Fruit fly (Drosophila melanogaster) whole organism: ENCODE data around the gene CG9737.
A peak's percentile ranks its signal among the peaks of the same experiment; 100 is the strongest.

ENCODE experiments used
- CG8478 ChIP-seq: fragments of >200 bp; optimal IDR thresholded peaks from 2 replicates; lab custom pipeline; 2018; ENCODE audit warnings: inconsistent platforms
- Dll ChIP-seq: fragments of >200 bp; optimal IDR thresholded peaks from 2 replicates; lab custom pipeline; 2017
- EcR ChIP-seq, 2 experiments: fragments of >200 bp; optimal IDR thresholded peaks; 2 replicates each; lab custom pipeline; 2017; ENCODE audit warnings: missing biosample characterization in 2 of 2, missing genetic modification characterization in 2 of 2, missing genetic modification reagents in 2 of 2
- pan ChIP-seq: fragments of >200 bp; optimal IDR thresholded peaks from 2 replicates; lab custom pipeline; 2017
- psq ChIP-seq: fragments of >200 bp; optimal IDR thresholded peaks from 2 replicates; lab custom pipeline; 2017
- usp ChIP-seq: fragments of >200 bp; optimal IDR thresholded peaks from 2 replicates; lab custom pipeline; 2017; ENCODE audit warnings: missing biosample characterization, missing genetic modification characterization, mixed read lengths

CG9737 gene

DNA sequence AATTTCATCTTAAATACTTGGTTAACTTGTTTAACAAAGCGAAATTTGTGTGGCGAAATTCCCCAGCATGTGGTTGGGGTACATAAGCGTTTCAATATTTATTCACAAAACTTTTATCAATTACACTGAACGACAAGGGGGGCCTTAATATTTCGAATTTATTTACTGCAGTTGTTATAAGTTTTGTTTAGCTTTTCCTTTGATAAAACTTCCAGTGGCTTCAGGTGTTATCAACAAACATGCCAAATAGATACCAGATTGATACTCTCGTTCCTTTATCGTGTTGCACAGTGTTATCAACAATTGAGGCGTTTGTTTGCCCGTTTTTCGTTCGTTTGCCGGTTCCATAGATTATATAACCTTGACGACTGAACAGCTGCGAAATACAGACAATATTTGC, 37.2 kb upstream of the CG9737 start:
- TF ChIP-seq CG8478 (lab: Kevin White, UChicago) (no peak), psq (lab: Kevin White, UChicago) (no peak)

DNA sequence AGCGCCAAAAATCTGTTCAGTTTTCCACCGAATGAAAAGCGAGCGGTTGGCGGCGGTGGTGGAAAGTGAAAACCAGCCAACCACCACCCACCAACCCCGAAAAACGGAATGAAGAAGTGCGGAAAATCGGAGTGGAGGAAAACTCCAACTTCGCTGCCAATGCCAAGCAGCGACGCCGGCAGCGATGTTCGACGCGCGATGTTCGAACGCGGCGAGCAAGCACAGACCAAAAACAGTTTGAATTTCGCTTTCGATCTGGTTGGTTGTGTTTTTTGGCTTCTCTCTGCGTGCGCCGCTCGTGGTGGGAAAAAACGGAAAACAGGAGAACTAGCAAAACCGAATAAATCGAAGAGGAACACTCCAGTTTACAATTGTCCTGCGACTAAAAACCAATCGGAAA, 34.6 kb upstream of the CG9737 start, which contains the start of gene heca:
heca (plus strand) TSS at position 233 of the 400 bp plus-strand sequence.
- TF ChIP-seq CG8478 (lab: Kevin White, UChicago) (no peak), EcR (GFP tag; optimal IDR thresholded peaks at IDR 0.05; lab: Kevin White, UChicago) (no peak), Dll (no peak), pan (lab: Kevin White, UChicago) (no peak), psq (lab: Kevin White, UChicago) (no peak), usp (GFP tag; lab: Kevin White, UChicago) (no peak)

DNA sequence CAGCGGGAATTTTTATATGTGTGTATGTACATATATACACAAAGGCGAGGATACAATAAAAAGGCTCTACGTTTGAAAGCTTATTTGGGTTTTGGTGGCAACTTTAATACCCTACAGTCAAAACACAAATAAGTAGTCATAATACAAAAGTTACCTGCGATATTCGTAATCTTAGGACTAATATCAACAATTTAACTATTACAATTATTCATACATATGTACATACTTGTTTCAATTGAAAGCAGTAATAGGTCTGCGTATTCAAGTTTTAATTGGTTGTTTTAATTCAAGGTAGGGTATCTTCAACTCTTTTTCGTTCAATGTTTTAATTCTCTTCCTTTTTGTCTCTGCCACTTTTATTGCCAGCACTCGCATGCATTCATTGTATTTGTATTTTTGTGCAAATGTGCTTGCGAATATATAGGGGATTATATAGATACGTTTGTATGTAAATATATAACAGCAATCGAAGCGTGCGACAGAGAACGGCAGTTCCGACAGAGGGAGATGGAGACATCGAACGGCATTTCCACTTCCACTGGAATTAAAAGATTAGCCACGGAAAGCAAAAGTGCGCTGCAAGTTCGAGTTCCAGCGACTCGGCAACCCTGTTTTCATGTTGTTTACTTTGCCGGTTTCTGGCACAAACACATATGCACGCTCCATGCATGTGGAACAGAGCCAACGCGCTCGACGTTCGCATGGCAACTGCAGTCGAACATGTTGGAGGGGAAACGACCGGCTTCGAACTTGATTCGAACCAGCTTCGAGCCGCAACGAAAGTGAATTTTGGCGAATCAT, 33.6 kb upstream of the CG9737 start:
- no peak for TF ChIP-seq EcR (GFP tag; optimal IDR thresholded peaks at IDR 0.05; lab: Kevin White, UChicago)

DNA sequence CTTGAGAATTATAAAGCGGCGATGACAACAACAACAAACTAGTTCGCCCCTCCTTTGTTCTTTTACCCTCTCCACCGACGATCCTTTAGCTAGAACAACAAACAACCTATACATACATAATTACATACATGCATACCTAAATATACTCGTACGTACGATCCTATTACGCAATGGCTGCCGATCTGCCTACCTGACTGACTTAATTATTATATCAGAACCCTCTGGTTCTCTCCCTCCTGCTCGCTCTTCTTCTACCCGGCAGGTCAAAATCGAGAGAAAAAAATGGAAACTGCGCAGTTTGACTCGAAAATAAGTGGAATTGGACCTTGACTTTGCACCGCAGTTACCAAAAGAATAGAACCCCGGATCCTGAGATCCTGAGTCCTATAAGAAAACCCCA, 32.9 kb upstream of the CG9737 start:
- no peak for TF ChIP-seq pan (lab: Kevin White, UChicago)
- no peak for TF ChIP-seq usp (GFP tag; lab: Kevin White, UChicago)
- TF ChIP-seq CG8478 (lab: Kevin White, UChicago), result no peak
- no peak for TF ChIP-seq EcR (GFP tag; optimal IDR thresholded peaks at IDR 0.05; lab: Kevin White, UChicago)
- no peak for TF ChIP-seq Dll
- no peak for TF ChIP-seq psq (lab: Kevin White, UChicago)

DNA sequence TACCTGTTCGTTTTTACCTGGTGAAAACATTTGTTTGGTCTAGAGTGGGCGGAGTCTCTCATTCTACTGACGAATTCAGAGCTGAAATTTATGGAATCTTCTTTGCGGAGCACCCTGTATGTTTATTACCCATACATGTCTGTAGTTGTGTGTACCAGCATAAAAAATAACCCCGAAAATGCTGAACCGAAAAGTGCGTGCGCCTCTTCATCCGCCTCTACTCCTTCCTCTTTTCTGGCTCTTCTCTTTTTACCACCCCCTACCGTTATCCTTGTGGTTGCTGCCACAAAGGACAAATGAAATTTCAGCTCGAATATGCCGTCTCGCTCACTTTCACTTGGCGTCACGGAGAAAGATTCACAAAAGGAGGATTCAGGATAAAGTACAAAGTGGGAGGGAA, 30.8 kb upstream of the CG9737 start:
- no peak for TF ChIP-seq CG8478 (lab: Kevin White, UChicago)
- TF ChIP-seq pan (lab: Kevin White, UChicago), result no peak
- TF ChIP-seq usp (GFP tag; lab: Kevin White, UChicago), result no peak
- TF ChIP-seq Dll, result no peak
- TF ChIP-seq psq (lab: Kevin White, UChicago), result no peak
- TF ChIP-seq EcR (GFP tag; optimal IDR thresholded peaks at IDR 0.05; lab: Kevin White, UChicago), result no peak

DNA sequence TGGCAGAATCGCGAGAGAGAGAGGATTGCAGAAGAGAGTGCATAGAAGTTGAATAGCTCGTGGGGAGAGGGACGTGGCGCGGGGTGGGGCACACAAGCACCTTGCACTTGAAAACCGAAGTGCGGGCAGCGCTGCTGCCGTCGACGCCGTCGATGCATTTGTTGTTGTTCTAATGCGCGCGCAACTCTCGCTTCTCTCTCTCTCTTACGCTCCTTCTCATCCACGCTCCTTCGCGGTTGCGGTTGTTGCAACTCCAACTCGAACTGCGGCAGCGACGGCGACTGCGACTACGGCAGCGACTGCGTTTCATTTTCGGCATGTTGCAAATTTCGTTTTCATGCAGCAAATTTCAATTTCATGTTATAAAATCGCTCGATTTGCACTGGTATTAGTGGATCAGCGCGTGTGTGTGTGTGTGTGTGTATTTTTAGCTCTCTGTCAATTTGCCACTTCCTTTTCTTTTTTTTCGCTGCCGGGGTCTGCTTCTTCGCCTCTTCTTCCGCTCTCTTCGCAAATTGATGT, 29.8 kb upstream of the CG9737 start:
- peak; percentile 62 for TF ChIP-seq Dll
- TF ChIP-seq usp (GFP tag; lab: Kevin White, UChicago), result no peak
- no peak for TF ChIP-seq CG8478 (lab: Kevin White, UChicago)

DNA sequence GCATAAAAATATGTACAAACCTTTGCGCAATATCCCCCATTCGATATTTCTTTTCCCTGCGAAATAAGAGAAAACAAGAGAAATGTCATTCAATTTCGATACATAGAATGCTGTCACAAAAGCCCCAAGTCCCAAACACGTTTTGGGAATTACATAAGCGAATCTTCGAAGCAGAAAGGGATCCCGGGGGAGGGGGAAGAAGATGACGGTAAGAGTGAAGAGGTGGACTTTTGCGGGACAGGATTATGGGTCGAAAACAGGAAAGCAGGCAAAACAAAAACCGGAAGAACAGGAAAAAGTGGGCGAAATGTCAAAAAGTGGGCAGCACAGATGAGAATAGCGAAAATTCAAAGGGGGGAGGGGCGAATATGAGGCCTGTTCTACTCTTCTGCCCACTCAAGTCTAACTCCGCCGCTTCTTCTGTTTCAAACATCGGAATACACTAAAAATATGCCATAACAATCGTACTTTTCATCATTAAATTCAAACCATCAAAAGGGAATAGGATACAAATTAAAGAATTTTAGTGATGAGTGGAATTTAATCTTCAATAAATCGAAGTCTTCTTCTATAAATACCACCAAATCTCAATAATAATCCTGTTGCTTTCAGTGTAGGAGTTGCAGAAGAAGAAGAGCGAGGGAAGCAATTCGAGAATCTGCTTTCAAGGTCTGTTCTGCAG, 29.2 kb upstream of the CG9737 start:
- TF ChIP-seq Dll, result no peak
- TF ChIP-seq EcR (GFP tag; optimal IDR thresholded peaks at IDR 0.05; lab: Kevin White, UChicago), result peak in 1 of 2 experiments; percentile 47
- no peak for TF ChIP-seq CG8478 (lab: Kevin White, UChicago)
- TF ChIP-seq psq (lab: Kevin White, UChicago), result no peak

DNA sequence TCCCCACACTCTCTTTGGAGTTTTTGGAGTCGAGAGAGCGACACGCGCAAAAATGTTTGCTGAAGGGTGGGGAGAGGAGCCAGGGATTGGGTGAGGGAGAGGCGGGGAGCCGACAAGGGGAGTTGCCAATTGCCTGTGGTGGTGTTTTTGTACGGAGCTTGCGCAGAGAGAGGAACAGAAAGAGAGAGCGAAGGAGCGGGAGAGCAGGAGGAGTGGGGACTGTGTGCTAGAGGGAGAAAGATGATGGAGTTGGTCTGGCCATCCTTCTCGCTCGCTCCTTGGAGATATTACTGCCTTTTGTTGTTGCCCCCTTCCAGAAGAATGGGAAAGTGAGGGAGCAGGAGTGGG, 28.0 kb upstream of the CG9737 start:
- TF ChIP-seq CG8478 (lab: Kevin White, UChicago) (no peak), EcR (GFP tag; optimal IDR thresholded peaks at IDR 0.05; lab: Kevin White, UChicago) (peak in 1 of 2 experiments; percentile 57), psq (lab: Kevin White, UChicago) (no peak), Dll (peak; percentile 53), usp (GFP tag; lab: Kevin White, UChicago) (no peak)

DNA sequence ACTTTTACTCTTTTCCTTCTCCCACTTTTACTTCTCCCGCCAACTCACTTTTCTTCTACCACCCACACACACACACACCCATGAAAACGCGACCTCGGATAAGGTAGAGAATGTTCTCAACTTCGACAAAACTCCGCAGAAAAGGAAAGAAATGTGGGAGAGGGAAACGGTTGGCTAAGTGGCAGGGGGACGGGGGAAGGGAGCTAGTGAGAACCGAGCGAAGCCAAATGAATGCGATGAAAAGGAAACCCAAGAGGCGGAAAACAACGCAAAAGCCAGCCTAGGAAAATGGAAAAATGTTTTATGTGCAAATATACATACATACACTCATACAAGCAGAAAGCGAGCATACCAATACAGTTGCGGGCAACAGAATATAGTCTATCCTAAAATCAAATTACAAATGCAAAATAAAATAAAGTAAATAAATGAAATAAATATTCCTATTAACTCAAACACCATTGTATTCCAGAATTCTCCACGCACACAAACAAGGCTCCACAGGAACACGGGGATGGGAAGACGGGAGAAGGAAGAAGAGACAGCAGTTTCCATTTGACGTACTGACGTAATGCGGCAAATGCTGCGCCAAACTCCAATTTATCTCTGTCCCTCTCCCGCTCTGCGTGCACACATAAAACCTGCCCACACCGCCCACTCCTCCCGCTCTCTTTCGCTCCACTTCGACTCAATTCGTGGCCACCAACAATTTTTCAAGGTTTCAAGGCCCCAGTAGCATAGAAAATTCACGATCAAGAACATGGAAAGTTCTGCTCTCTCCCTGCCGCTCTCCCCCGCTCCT, 27.4 kb upstream of the CG9737 start:
- TF ChIP-seq EcR (GFP tag; optimal IDR thresholded peaks at IDR 0.05; lab: Kevin White, UChicago), result no peak

DNA sequence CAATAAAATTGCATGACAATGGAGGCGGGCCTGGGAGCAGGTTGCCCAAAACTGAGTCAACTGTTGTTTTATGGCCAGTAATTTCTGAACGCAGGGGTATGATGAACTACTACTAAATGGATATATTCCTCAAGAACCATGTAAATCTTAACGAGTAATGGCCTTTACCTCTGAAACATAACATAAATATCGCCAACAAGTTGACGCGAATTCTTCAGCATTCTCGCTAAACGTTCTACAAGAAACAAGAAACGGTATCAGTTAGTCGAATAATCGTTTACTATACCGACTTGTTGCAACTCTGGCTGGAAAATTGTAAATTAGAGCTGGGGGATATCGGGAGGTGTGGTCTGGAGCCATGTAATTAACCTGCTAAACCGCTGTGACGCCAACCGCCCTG, 25.6 kb upstream of the CG9737 start:
- TF ChIP-seq pan (lab: Kevin White, UChicago), result no peak
- no peak for TF ChIP-seq EcR (GFP tag; optimal IDR thresholded peaks at IDR 0.05; lab: Kevin White, UChicago)
- TF ChIP-seq Dll, result no peak
- TF ChIP-seq usp (GFP tag; lab: Kevin White, UChicago), result no peak
- TF ChIP-seq CG8478 (lab: Kevin White, UChicago), result no peak
- no peak for TF ChIP-seq psq (lab: Kevin White, UChicago)

DNA sequence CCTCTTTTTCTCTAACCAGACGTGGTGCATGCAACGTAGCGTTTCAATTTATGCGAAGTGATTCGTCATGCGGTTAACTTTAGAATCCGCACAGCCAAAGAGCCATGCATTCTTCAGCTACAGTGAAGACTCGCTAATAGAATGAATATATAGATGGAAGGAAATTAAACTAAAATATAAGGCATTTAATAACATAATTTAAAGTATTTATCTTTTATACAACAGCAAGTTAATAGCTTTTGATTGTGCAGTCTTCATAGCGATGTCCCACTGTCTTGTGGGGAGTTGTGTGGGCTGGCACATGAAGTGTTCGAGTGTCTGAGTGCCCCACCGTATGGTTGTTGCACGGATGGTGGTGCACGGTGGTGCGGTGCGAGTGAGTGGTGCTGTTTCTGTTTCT, 22.3 kb upstream of the CG9737 start:
- TF ChIP-seq Dll (no peak), psq (lab: Kevin White, UChicago) (no peak), EcR (GFP tag; optimal IDR thresholded peaks at IDR 0.05; lab: Kevin White, UChicago) (no peak), usp (GFP tag; lab: Kevin White, UChicago) (no peak), pan (lab: Kevin White, UChicago) (no peak), CG8478 (lab: Kevin White, UChicago) (no peak)
